Worm (Caenorhabditis elegans) whole organism, midembryonic: ENCODE data around the gene col-111.

ENCODE experiments used
- T22C8.4 ChIP-seq: fragments of 200-800 bp; sonication (Bioruptor generic); IDR thresholded peaks from 2 replicates; pipeline ENCODE4 v1.3.6; 2022; ENCODE audit warnings: missing genetic modification characterization, missing compliant biosample characterization
- cog-1 ChIP-seq: sonication (generic microtip); optimal IDR thresholded peaks from 2 replicates; lab custom pipeline; 2016; ENCODE audit warnings: missing genetic modification characterization, missing compliant biosample characterization
- flt-1 ChIP-seq: fragments of 200-800 bp; sonication (Bioruptor generic); IDR thresholded peaks from 2 replicates; pipeline ENCODE4 v1.3.6; 2022; ENCODE audit warnings: missing genetic modification characterization, missing compliant biosample characterization
- klf-2 ChIP-seq: fragments of 200-800 bp; sonication (Bioruptor generic); conservative IDR thresholded peaks from 2 replicates; pipeline ENCODE4 v1.3.6; 2022; ENCODE audit warnings: missing genetic modification reagents, missing genetic modification characterization, missing compliant biosample characterization
- med-1 ChIP-seq: sonication (generic microtip); optimal IDR thresholded peaks from 2 replicates; lab custom pipeline; 2017; ENCODE audit warnings: missing genetic modification characterization, mild to moderate bottlenecking, missing compliant biosample characterization, antibody characterized with exemption, missing genetic modification reagents; ENCODE audit not compliant: insufficient read depth
- ref-1 ChIP-seq: fragments of 200-800 bp; sonication (Bioruptor generic); conservative IDR thresholded peaks from 2 replicates; pipeline ENCODE4 v1.3.6; 2022; ENCODE audit warnings: missing genetic modification reagents, missing genetic modification characterization, missing compliant biosample characterization
- tab-1 ChIP-seq: fragments of 200-800 bp; sonication (Bioruptor generic); IDR thresholded peaks from 2 replicates; pipeline ENCODE4 v1.3.6; 2022; ENCODE audit warnings: missing genetic modification characterization, missing compliant biosample characterization
- ztf-23 ChIP-seq: fragments of 200-800 bp; sonication (Bioruptor generic); IDR thresholded peaks from 2 replicates; pipeline ENCODE4 v1.3.6; 2022; ENCODE audit warnings: missing genetic modification reagents, missing genetic modification characterization, missing compliant biosample characterization
- ztf-29 ChIP-seq: fragments of 200-800 bp; sonication (Bioruptor generic); IDR thresholded peaks from 2 replicates; pipeline ENCODE4 v1.3.6; 2022; ENCODE audit warnings: missing genetic modification reagents, missing genetic modification characterization, missing compliant biosample characterization

- no peak for TF ChIP-seq flt-1
- no peak for TF ChIP-seq med-1 (GFP tag; lab: Kevin White, UChicago)
- no peak for TF ChIP-seq tab-1 (GFP tag; lab: Robert Waterston, UW)
- no peak for TF ChIP-seq klf-2
- no peak for TF ChIP-seq ztf-23 (GFP tag; lab: Robert Waterston, UW)
- no peak for TF ChIP-seq cog-1 (tag; lab: Kevin White, UChicago)
- no peak for TF ChIP-seq T22C8.4 (GFP tag; lab: Robert Waterston, UW)
- no peak for TF ChIP-seq ztf-29 (GFP tag; lab: Robert Waterston, UW)
- no peak for TF ChIP-seq ref-1 (GFP tag; lab: Robert Waterston, UW)
These were observed 46.0 kb downstream of the col-111 start for ce11 chrIV:4611740-4612139.
